Worm (Caenorhabditis elegans): ENCODE results near the gene sri-2.

DNA sequence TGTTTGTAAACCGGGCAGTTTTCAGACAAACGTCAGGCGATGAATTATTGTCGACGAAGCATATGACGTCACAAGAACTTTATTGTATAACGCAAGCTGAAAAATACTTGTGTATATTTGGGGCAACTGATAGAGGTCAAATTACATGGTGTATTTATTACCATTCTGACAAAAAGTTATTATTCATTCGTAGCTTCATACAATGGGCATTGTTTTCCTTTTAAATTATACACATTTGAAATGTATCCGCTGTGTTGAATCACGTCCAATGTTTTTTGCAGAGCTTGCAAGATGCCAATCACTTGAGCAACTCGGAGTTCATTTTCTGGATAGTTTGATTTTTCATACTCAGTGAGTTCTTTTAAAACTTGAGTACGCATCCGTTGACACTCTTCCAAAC, 42.0 kb downstream of the sri-2 start, which contains the start of gene F35E8.13:
- TF ChIP-seq sea-1 (GFP tag; conservative IDR thresholded peaks at IDR 0.05) (no peak), hnd-1 (tag; optimal IDR thresholded peaks at IDR 0.05) (no peak), tra-4 (tag; optimal IDR thresholded peaks at IDR 0.05) (no peak), ceh-36 (tag; optimal IDR thresholded peaks at IDR 0.05) (no peak), ama-1 (optimal IDR thresholded peaks at IDR 0.05) (no peak), scrt-1 (GFP tag; IDR thresholded peaks at IDR 0.05) (no peak), ceh-13 (GFP tag; optimal IDR thresholded peaks at IDR 0.05) (no peak), tbx-37 (GFP tag; conservative IDR thresholded peaks at IDR 0.05) (no peak), hmbx-1 (tag; optimal IDR thresholded peaks at IDR 0.05) (no peak), aly-1 (tag; optimal IDR thresholded peaks at IDR 0.05) (no peak), flt-1 (GFP tag; IDR thresholded peaks at IDR 0.05) (no peak), ets-7 (tag; optimal IDR thresholded peaks at IDR 0.05) (no peak), tbx-11 (GFP tag; IDR thresholded peaks at IDR 0.05) (no peak)

All from whole organism, early embryonic.